Worm (Caenorhabditis elegans) whole organism, early embryonic: ENCODE data around the gene swsn-4.

ENCODE experiments used
- B0310.2 ChIP-seq: sonication (generic microtip); optimal IDR thresholded peaks from 2 replicates; lab custom pipeline; 2016; ENCODE audit warnings: mild to moderate bottlenecking, missing genetic modification characterization, missing compliant biosample characterization
- F13C5.2 ChIP-seq: sonication (generic microtip); optimal IDR thresholded peaks from 2 replicates; lab custom pipeline; 2017; ENCODE audit warnings: mild to moderate bottlenecking, missing genetic modification characterization, inconsistent platforms, missing compliant biosample characterization
- aly-1 ChIP-seq: sonication (generic microtip); optimal IDR thresholded peaks from 2 replicates; lab custom pipeline; 2016; ENCODE audit warnings: missing genetic modification characterization, missing compliant biosample characterization
- ama-1 ChIP-seq: fragments of 150-350 bp; optimal IDR thresholded peaks from 2 replicates; lab custom pipeline; 2014
- ceh-13 ChIP-seq: fragments of 200-800 bp; sonication (Bioruptor generic); optimal IDR thresholded peaks from 2 replicates; lab custom pipeline; 2018; ENCODE audit warnings: mild to moderate bottlenecking, missing genetic modification characterization, missing compliant biosample characterization
- ceh-36 ChIP-seq: sonication (generic microtip); optimal IDR thresholded peaks from 2 replicates; lab custom pipeline; 2016; ENCODE audit warnings: missing genetic modification characterization, inconsistent platforms, missing compliant biosample characterization
- ets-7 ChIP-seq: sonication (generic microtip); optimal IDR thresholded peaks from 2 replicates; lab custom pipeline; 2016; ENCODE audit warnings: missing genotype, missing genetic modification characterization, missing compliant biosample characterization
- flt-1 ChIP-seq: fragments of 200-800 bp; sonication (Bioruptor generic); IDR thresholded peaks from 2 replicates; pipeline ENCODE4 v1.3.6; 2022; ENCODE audit warnings: missing genetic modification characterization, missing compliant biosample characterization
- hmbx-1 ChIP-seq: sonication (generic microtip); optimal IDR thresholded peaks from 2 replicates; lab custom pipeline; 2016; ENCODE audit warnings: mild to moderate bottlenecking, missing genetic modification characterization, missing compliant biosample characterization
- hmg-4 ChIP-seq: fragments of 200-800 bp; sonication (Bioruptor generic); optimal IDR thresholded peaks from 2 replicates; lab custom pipeline; 2018; ENCODE audit warnings: mild to moderate bottlenecking, missing genetic modification characterization, missing compliant biosample characterization
- hnd-1 ChIP-seq: sonication (generic microtip); optimal IDR thresholded peaks from 2 replicates; lab custom pipeline; 2016; ENCODE audit warnings: missing genetic modification characterization, missing compliant biosample characterization
- pes-1 ChIP-seq: fragments of 200-800 bp; sonication (Bioruptor generic); IDR thresholded peaks from 2 replicates; pipeline ENCODE4 v1.3.6; 2022; ENCODE audit warnings: missing genetic modification reagents, missing genetic modification characterization, missing compliant biosample characterization
- scrt-1 ChIP-seq: fragments of 200-800 bp; sonication (Bioruptor generic); IDR thresholded peaks from 2 replicates; pipeline ENCODE4 v1.3.6; 2022; ENCODE audit warnings: missing genetic modification characterization, missing compliant biosample characterization
- sea-1 ChIP-seq: fragments of 200-800 bp; sonication (Bioruptor generic); conservative IDR thresholded peaks from 2 replicates; pipeline ENCODE4 v1.3.6; 2022; ENCODE audit warnings: missing genetic modification characterization, missing compliant biosample characterization
- tbx-11 ChIP-seq: fragments of 200-800 bp; sonication (Bioruptor generic); IDR thresholded peaks from 2 replicates; pipeline ENCODE4 v1.3.6; 2022; ENCODE audit warnings: missing genetic modification characterization, missing compliant biosample characterization
- tbx-37 ChIP-seq: fragments of 200-800 bp; sonication (Bioruptor generic); conservative IDR thresholded peaks from 2 replicates; pipeline ENCODE4 v1.3.6; 2022; ENCODE audit warnings: missing genetic modification reagents, missing genetic modification characterization, missing compliant biosample characterization
- tra-4 ChIP-seq: sonication (generic microtip); optimal IDR thresholded peaks from 2 replicates; lab custom pipeline; 2017; ENCODE audit warnings: missing genetic modification characterization, missing compliant biosample characterization

swsn-4 gene

ce11 chrIV:11109771-11110170 is 16.1 kb upstream of the swsn-4 start, which contains the start of gene pigk-1:
TSS of gene pigk-1 (minus strand) at chrIV:11110018.
- TF ChIP-seq hnd-1 = no peak
- TF ChIP-seq hmg-4 (GFP tag; lab: Kevin White, UChicago) = no peak
- TF ChIP-seq hmbx-1 (tag; lab: Kevin White, UChicago) = no peak
- no peak for TF ChIP-seq sea-1 (GFP tag; lab: Robert Waterston, UW)
- no peak for TF ChIP-seq aly-1 (tag; lab: Kevin White, UChicago)
- no peak for TF ChIP-seq F13C5.2 (tag; lab: Kevin White, UChicago)
- no peak for TF ChIP-seq ceh-36 (tag; lab: Kevin White, UChicago)
- no peak for TF ChIP-seq ama-1
- TF ChIP-seq tbx-11 (GFP tag; lab: Robert Waterston, UW) = no peak
- TF ChIP-seq flt-1 (GFP tag; lab: Robert Waterston, UW) = no peak
- TF ChIP-seq scrt-1 (GFP tag; lab: Robert Waterston, UW) = no peak
- TF ChIP-seq B0310.2 (tag; lab: Kevin White, UChicago) = no peak
- no peak for TF ChIP-seq tra-4 (tag; lab: Kevin White, UChicago)
- no peak for TF ChIP-seq pes-1 (GFP tag; lab: Robert Waterston, UW)
- TF ChIP-seq tbx-37 (GFP tag; lab: Robert Waterston, UW) = no peak
- TF ChIP-seq ets-7 = no peak
- TF ChIP-seq ceh-13 (GFP tag; lab: Kevin White, UChicago) = no peak

- TF ChIP-seq hnd-1 (no peak), ceh-36 (tag; lab: Kevin White, UChicago) (no peak), tbx-37 (GFP tag; lab: Robert Waterston, UW) (no peak), B0310.2 (tag; lab: Kevin White, UChicago) (no peak), hmg-4 (GFP tag; lab: Kevin White, UChicago) (no peak), ceh-13 (GFP tag; lab: Kevin White, UChicago) (no peak), ama-1 (no peak)
Observed at ce11 chrIV:11110995-11111619, 14.7 kb upstream of the swsn-4 start, which contains the start of gene rps-5. TSS of gene rps-5 (minus strand) at chrIV:11111045.

ce11 chrIV:11111898-11112297 is 13.9 kb upstream of the swsn-4 start:
- TF ChIP-seq ama-1 (no peak), tbx-37 (GFP tag; lab: Robert Waterston, UW) (no peak), F13C5.2 (tag; lab: Kevin White, UChicago) (no peak), tbx-11 (GFP tag; lab: Robert Waterston, UW) (no peak), tra-4 (tag; lab: Kevin White, UChicago) (no peak), ceh-13 (GFP tag; lab: Kevin White, UChicago) (no peak)

- TF ChIP-seq flt-1 (GFP tag; lab: Robert Waterston, UW) = no peak
- no peak for TF ChIP-seq B0310.2 (tag; lab: Kevin White, UChicago)
- TF ChIP-seq hnd-1 = no peak
- TF ChIP-seq ceh-13 (GFP tag; lab: Kevin White, UChicago) = no peak
- no peak for TF ChIP-seq ama-1
- no peak for TF ChIP-seq hmg-4 (GFP tag; lab: Kevin White, UChicago)
- no peak for TF ChIP-seq aly-1 (tag; lab: Kevin White, UChicago)
- TF ChIP-seq ets-7 = no peak
- no peak for TF ChIP-seq sea-1 (GFP tag; lab: Robert Waterston, UW)
- TF ChIP-seq hmbx-1 (tag; lab: Kevin White, UChicago) = no peak
- no peak for TF ChIP-seq F13C5.2 (tag; lab: Kevin White, UChicago)
- no peak for TF ChIP-seq ceh-36 (tag; lab: Kevin White, UChicago)
Observed at ce11 chrIV:11112641-11113040, 13.2 kb upstream of the swsn-4 start, which contains the start of gene clc-9. TSS of gene clc-9 (plus strand) at chrIV:11112941.

ce11 chrIV:11118837-11119491 is 6.9 kb upstream of the swsn-4 start, which contains the start of the genes imp-2 and enpl-1:
TSS of gene imp-2 (minus strand) at chrIV:11118887.
TSS of gene enpl-1 (plus strand) at chrIV:11119298.
- TF ChIP-seq ceh-36 (tag; lab: Kevin White, UChicago) (no peak), F13C5.2 (tag; lab: Kevin White, UChicago) (peak; percentile 86), sea-1 (GFP tag; lab: Robert Waterston, UW) (no peak), ceh-13 (GFP tag; lab: Kevin White, UChicago) (no peak), tbx-37 (GFP tag; lab: Robert Waterston, UW) (no peak), hmg-4 (GFP tag; lab: Kevin White, UChicago) (peak; percentile 68), hmbx-1 (tag; lab: Kevin White, UChicago) (no peak), scrt-1 (GFP tag; lab: Robert Waterston, UW) (no peak), flt-1 (GFP tag; lab: Robert Waterston, UW) (0 out of 2 replicates have a peak, but pooled peaks have one; percentile 36), aly-1 (tag; lab: Kevin White, UChicago) (peak; percentile 60), B0310.2 (tag; lab: Kevin White, UChicago) (no peak), tra-4 (tag; lab: Kevin White, UChicago) (no peak), ama-1 (no peak), hnd-1 (no peak), pes-1 (GFP tag; lab: Robert Waterston, UW) (no peak), ets-7 (no peak), tbx-11 (GFP tag; lab: Robert Waterston, UW) (no peak)

- no peak for TF ChIP-seq ceh-36 (tag; lab: Kevin White, UChicago)
- 0 out of 2 replicates have a peak, but pooled peaks have one; percentile 51 for TF ChIP-seq tbx-11 (GFP tag; lab: Robert Waterston, UW)
- no peak for TF ChIP-seq pes-1 (GFP tag; lab: Robert Waterston, UW)
Observed at ce11 chrIV:11119972-11120562, 5.8 kb upstream of the swsn-4 start.
